Fruit fly (Drosophila melanogaster) whole organism, embryonic: Measurements from ENCODE around the gene CG5334.
A peak's percentile ranks its signal among the peaks of the same experiment; 100 is the strongest.

Experiments
- B-H1 ChIP-seq: fragments of 200-800 bp; sonication (Bioruptor generic); IDR thresholded peaks from 3 replicates; pipeline ENCODE4 v1.3.6; 2022; ENCODE audit warnings: missing biosample characterization, missing genetic modification characterization
- Blimp-1 ChIP-seq: fragments of 200-800 bp; sonication (Bioruptor generic); optimal IDR thresholded peaks from 3 replicates; lab custom pipeline; 2018; ENCODE audit warnings: missing biosample characterization, missing genetic modification characterization, mild to moderate bottlenecking, moderate library complexity, missing genetic modification reagents
- CG1024 ChIP-seq: fragments of 200-800 bp; sonication (Bioruptor generic); IDR thresholded peaks from 2 replicates; pipeline ENCODE4 v1.3.6; 2022; ENCODE audit warnings: missing biosample characterization, missing genetic modification characterization
- CG10267 ChIP-seq: fragments of 200-800 bp; sonication (Bioruptor generic); optimal IDR thresholded peaks from 2 replicates; lab custom pipeline; 2018; ENCODE audit warnings: missing biosample characterization, mild to moderate bottlenecking, missing genetic modification characterization, moderate library complexity
- CG10959 ChIP-seq: fragments of 200-800 bp; sonication (Bioruptor generic); IDR thresholded peaks from 2 replicates; pipeline ENCODE4 v1.3.6; 2022; ENCODE audit warnings: missing biosample characterization, missing genetic modification characterization
- CG11504 ChIP-seq: fragments of 200-800 bp; sonication (Bioruptor generic); optimal IDR thresholded peaks from 3 replicates; lab custom pipeline; 2019; ENCODE audit warnings: missing biosample characterization, mild to moderate bottlenecking, missing genetic modification characterization, moderate library complexity
- CG1233 ChIP-seq: fragments of 200-800 bp; sonication (Bioruptor generic); optimal IDR thresholded peaks from 4 replicates; lab custom pipeline; 2018; ENCODE audit warnings: missing biosample characterization, mild to moderate bottlenecking, missing genetic modification characterization
- CG14014 ChIP-seq: fragments of 200-800 bp; sonication (Bioruptor generic); IDR thresholded peaks from 2 replicates; pipeline ENCODE4 v1.3.6; 2022; ENCODE audit warnings: missing biosample characterization, missing genetic modification characterization
- CG15073 ChIP-seq: fragments of 200-800 bp; sonication (Bioruptor generic); optimal IDR thresholded peaks from 2 replicates; lab custom pipeline; 2016; ENCODE audit warnings: missing biosample characterization, missing genetic modification characterization
- CG1529 ChIP-seq: fragments of 200-800 bp; sonication (Bioruptor generic); optimal IDR thresholded peaks from 3 replicates; lab custom pipeline; 2018; ENCODE audit warnings: missing biosample characterization, missing genetic modification characterization
- CG1603 ChIP-seq: fragments of 200-800 bp; sonication (Bioruptor generic); optimal IDR thresholded peaks from 2 replicates; lab custom pipeline; 2019; ENCODE audit warnings: missing biosample characterization, mild to moderate bottlenecking, missing genetic modification characterization, moderate library complexity
- CG17361 ChIP-seq: fragments of 200-800 bp; sonication (Bioruptor generic); IDR thresholded peaks from 3 replicates; pipeline ENCODE4 v1.3.6; 2022; ENCODE audit warnings: missing biosample characterization, missing genetic modification characterization
- CG2678 ChIP-seq: fragments of 200-800 bp; sonication (Bioruptor generic); optimal IDR thresholded peaks from 3 replicates; lab custom pipeline; 2019; ENCODE audit warnings: missing biosample characterization, mild to moderate bottlenecking, missing genetic modification characterization, moderate library complexity
- CG31441 ChIP-seq: fragments of 200-800 bp; sonication (Bioruptor generic); IDR thresholded peaks from 2 replicates; pipeline ENCODE4 v1.3.6; 2022; ENCODE audit warnings: missing biosample characterization, missing genetic modification characterization
- CG43689 ChIP-seq: fragments of 200-800 bp; sonication (Bioruptor generic); IDR thresholded peaks from 2 replicates; pipeline ENCODE4 v1.3.6; 2022; ENCODE audit warnings: missing biosample characterization, missing genetic modification characterization
- CG5180 ChIP-seq: fragments of 200-800 bp; sonication (Bioruptor generic); optimal IDR thresholded peaks from 3 replicates; lab custom pipeline; 2017; ENCODE audit warnings: missing biosample characterization, missing genetic modification characterization, mild to moderate bottlenecking, moderate library complexity, missing genetic modification reagents
- CG6254 ChIP-seq: fragments of 200-800 bp; sonication (Bioruptor generic); optimal IDR thresholded peaks from 3 replicates; lab custom pipeline; 2017; ENCODE audit warnings: mild to moderate bottlenecking, missing biosample characterization, missing genetic modification reagents, missing genetic modification characterization
- CG7839 ChIP-seq: fragments of 200-800 bp; sonication (Bioruptor generic); optimal IDR thresholded peaks from 3 replicates; lab custom pipeline; 2018; ENCODE audit warnings: missing biosample characterization, mild to moderate bottlenecking, missing genetic modification characterization, moderate library complexity
- CG9876 ChIP-seq: fragments of 200-800 bp; sonication (Bioruptor generic); optimal IDR thresholded peaks from 2 replicates; lab custom pipeline; 2016; ENCODE audit warnings: missing biosample characterization, missing genetic modification characterization
- CG9932 ChIP-seq: fragments of 200-800 bp; sonication (Bioruptor generic); IDR thresholded peaks from 2 replicates; pipeline ENCODE4 v1.3.6; 2022; ENCODE audit warnings: missing biosample characterization, missing genetic modification characterization
- E2f1 ChIP-seq: fragments of 200-800 bp; sonication (Bioruptor generic); IDR thresholded peaks from 2 replicates; pipeline ENCODE4 v1.3.6; 2022; ENCODE audit warnings: missing biosample characterization, missing genetic modification characterization
- Hr78 ChIP-seq, 2 experiments: fragments of 200-800 bp in 1 of 2; fragments of >200 bp in 1 of 2; sonication (Bioruptor generic) in 1 of 2; optimal IDR thresholded peaks; 2 replicates each; lab custom pipeline; 2017 to 2019; ENCODE audit warnings: missing biosample characterization in 2 of 2, missing genetic modification characterization in 2 of 2, mild to moderate bottlenecking in 1 of 2, moderate library complexity in 1 of 2
- Lpt ChIP-seq: fragments of >200 bp; optimal IDR thresholded peaks from 2 replicates; lab custom pipeline; 2018; ENCODE audit warnings: missing biosample characterization, missing genetic modification characterization
- MESR4 ChIP-seq: fragments of 200-800 bp; sonication (Bioruptor generic); optimal IDR thresholded peaks from 2 replicates; lab custom pipeline; 2018; ENCODE audit warnings: missing biosample characterization, mild to moderate bottlenecking, missing genetic modification characterization, moderate library complexity
- Nf-YC ChIP-seq: fragments of 200-800 bp; optimal IDR thresholded peaks from 3 replicates; lab custom pipeline; 2019; ENCODE audit warnings: missing biosample characterization, mild to moderate bottlenecking, missing genetic modification characterization, moderate library complexity
- Sox102F ChIP-seq: fragments of 200-800 bp; sonication (Bioruptor generic); optimal IDR thresholded peaks from 2 replicates; lab custom pipeline; 2018; ENCODE audit warnings: missing biosample characterization, mild to moderate bottlenecking, missing genetic modification characterization, moderate library complexity
- Xrp1 ChIP-seq: fragments of 200-800 bp; sonication (Bioruptor generic); IDR thresholded peaks from 2 replicates; pipeline ENCODE4 v1.3.6; 2022; ENCODE audit warnings: missing biosample characterization, missing genetic modification characterization
- ara ChIP-seq: fragments of 200-800 bp; sonication (Bioruptor generic); IDR thresholded peaks from 2 replicates; pipeline ENCODE4 v1.3.6; 2022; ENCODE audit warnings: missing biosample characterization, missing genetic modification characterization
- bsh ChIP-seq, 2 experiments: fragments of 200-800 bp; sonication (Bioruptor generic); optimal IDR thresholded peaks; 2 replicates each; lab custom pipeline; 2017 to 2018; ENCODE audit warnings: mild to moderate bottlenecking in 2 of 2, missing biosample characterization in 2 of 2, missing genetic modification characterization in 2 of 2, moderate library complexity in 1 of 2
- dan ChIP-seq: fragments of 200-800 bp; sonication (Bioruptor generic); IDR thresholded peaks from 2 replicates; pipeline ENCODE4 v1.3.6; 2022; ENCODE audit warnings: missing biosample characterization, missing genetic modification characterization
- danr ChIP-seq: fragments of 200-800 bp; sonication (Bioruptor generic); IDR thresholded peaks from 2 replicates; pipeline ENCODE4 v1.3.6; 2022; ENCODE audit warnings: missing biosample characterization, missing genetic modification characterization
- dmrt11E ChIP-seq: fragments of 200-800 bp; sonication (Bioruptor generic); optimal IDR thresholded peaks from 3 replicates; lab custom pipeline; 2018; ENCODE audit warnings: missing biosample characterization, mild to moderate bottlenecking, missing genetic modification characterization, moderate library complexity
- dmrt99B ChIP-seq: fragments of 200-800 bp; sonication (Bioruptor generic); optimal IDR thresholded peaks from 2 replicates; lab custom pipeline; 2018; ENCODE audit warnings: missing biosample characterization, mild to moderate bottlenecking, missing genetic modification characterization, moderate library complexity
- eve ChIP-seq, 2 experiments: fragments of >200 bp; optimal IDR thresholded peaks; 2 replicates each; lab custom pipeline; 2017; ENCODE audit warnings: missing biosample characterization in 2 of 2, missing genetic modification characterization in 2 of 2
- exex ChIP-seq: fragments of 200-800 bp; sonication (Bioruptor generic); optimal IDR thresholded peaks from 4 replicates; lab custom pipeline; 2018; ENCODE audit warnings: missing biosample characterization, mild to moderate bottlenecking, missing genetic modification characterization, moderate library complexity
- gem ChIP-seq: fragments of 200-800 bp; sonication (Bioruptor generic); optimal IDR thresholded peaks from 2 replicates; lab custom pipeline; 2019; ENCODE audit warnings: missing biosample characterization, mild to moderate bottlenecking, missing genetic modification characterization, moderate library complexity
- hkb ChIP-seq, 2 experiments: fragments of 200-800 bp in 1 of 2; fragments of >200 bp in 1 of 2; sonication (Bioruptor generic) in 1 of 2; IDR thresholded peaks in 1 of 2; optimal IDR thresholded peaks in 1 of 2; 2 replicates each; pipeline versions ENCODE4 v1.3.6 to Lab custom; 2017 to 2022; ENCODE audit warnings: missing biosample characterization in 1 of 2, missing genetic modification characterization in 1 of 2
- ind ChIP-seq: fragments of 200-800 bp; sonication (Bioruptor generic); optimal IDR thresholded peaks from 3 replicates; lab custom pipeline; 2016; ENCODE audit warnings: missing biosample characterization, missing genetic modification characterization
- lbe ChIP-seq: fragments of 200-800 bp; sonication (Bioruptor generic); optimal IDR thresholded peaks from 2 replicates; lab custom pipeline; 2016; ENCODE audit warnings: missing biosample characterization, mild to moderate bottlenecking, missing genetic modification characterization
- mam ChIP-seq: fragments of 200-800 bp; sonication (Bioruptor generic); optimal IDR thresholded peaks from 3 replicates; lab custom pipeline; 2016; ENCODE audit warnings: missing biosample characterization, missing genetic modification characterization
- pan ChIP-seq, 4 experiments: fragments of >200 bp in 3 of 4; fragments of 200-800 bp in 1 of 4; sonication (Bioruptor generic) in 1 of 4; optimal IDR thresholded peaks in 3 of 4; IDR thresholded peaks in 1 of 4; 2 replicates each; pipeline versions ENCODE4 v1.3.6 to Lab custom; 2017 to 2022; ENCODE audit warnings: missing biosample characterization in 2 of 4, missing genetic modification characterization in 2 of 4, mixed read lengths in 1 of 4
- phol ChIP-seq: fragments of 200-800 bp; sonication (Bioruptor generic); optimal IDR thresholded peaks from 3 replicates; lab custom pipeline; 2018; ENCODE audit warnings: missing biosample characterization, mild to moderate bottlenecking, missing genetic modification characterization, moderate library complexity
- prd ChIP-seq, 3 experiments: fragments of >200 bp in 2 of 3; fragments of 200-800 bp in 1 of 3; sonication (Bioruptor generic) in 1 of 3; optimal IDR thresholded peaks in 2 of 3; IDR thresholded peaks in 1 of 3; 2 replicates in 2 of 3; 3 replicates in 1 of 3; pipeline versions ENCODE4 v1.3.6 to Lab custom; 2017 to 2022; ENCODE audit warnings: missing biosample characterization in 1 of 3, missing genetic modification characterization in 1 of 3
- ranshi ChIP-seq: fragments of 200-800 bp; sonication (Bioruptor generic); IDR thresholded peaks from 2 replicates; pipeline ENCODE4 v1.3.6; 2022; ENCODE audit warnings: missing biosample characterization, missing genetic modification characterization
- row ChIP-seq: fragments of 200-800 bp; sonication (Bioruptor generic); IDR thresholded peaks from 3 replicates; pipeline ENCODE4 v1.3.6; 2022; ENCODE audit warnings: missing biosample characterization, missing genetic modification characterization
- shn ChIP-seq: fragments of 200-800 bp; sonication (Bioruptor generic); optimal IDR thresholded peaks from 3 replicates; lab custom pipeline; 2016; ENCODE audit warnings: missing biosample characterization, missing genetic modification characterization
- sisA ChIP-seq: fragments of 200-800 bp; sonication (Bioruptor generic); IDR thresholded peaks from 2 replicates; pipeline ENCODE4 v1.3.6; 2022; ENCODE audit warnings: missing biosample characterization, missing genetic modification characterization
- wek ChIP-seq: fragments of 200-800 bp; sonication (Bioruptor generic); optimal IDR thresholded peaks from 3 replicates; lab custom pipeline; 2018; ENCODE audit warnings: missing biosample characterization, mild to moderate bottlenecking, missing genetic modification characterization, moderate library complexity
- zfh2 ChIP-seq: fragments of 200-800 bp; sonication (Bioruptor generic); optimal IDR thresholded peaks from 2 replicates; lab custom pipeline; 2016; ENCODE audit warnings: missing biosample characterization, missing genetic modification characterization

CG5334 gene

dm6 chrX:14810433-14810832, 35.3 kb downstream of the CG5334 start:
- TF ChIP-seq Sox102F (peak; percentile 9), CG9876 (GFP tag; lab: Kevin White, UChicago) (no peak), lbe (GFP tag; lab: Kevin White, UChicago) (no peak), danr (GFP tag; lab: Robert Waterston, UW) (no peak), CG5180 (GFP tag; lab: Kevin White, UChicago) (no peak), Hr78 (GFP tag; optimal IDR thresholded peaks at IDR 0.05; lab: Kevin White, UChicago) (peak in 1 of 2 experiments; percentile 19), CG6254 (no peak), exex (tag; lab: Kevin White, UChicago) (no peak), wek (GFP tag; lab: Kevin White, UChicago) (no peak), shn (GFP tag; lab: Kevin White, UChicago) (no peak), CG1024 (GFP tag; lab: Robert Waterston, UW) (no peak), CG10267 (tag; lab: Kevin White, UChicago) (no peak), CG17361 (GFP tag; lab: Robert Waterston, UW) (0 out of 3 replicates have a peak, but pooled peaks have one; percentile 8), bsh (GFP tag; optimal IDR thresholded peaks at IDR 0.05; lab: Kevin White, UChicago) (peak in 1 of 2 experiments; percentile 29), CG1529 (GFP tag; lab: Kevin White, UChicago) (no peak), sisA (no peak), B-H1 (GFP tag; lab: Robert Waterston, UW) (no peak), Blimp-1 (GFP tag; lab: Kevin White, UChicago) (peak; percentile 13), dan (GFP tag; lab: Robert Waterston, UW) (no peak), CG15073 (GFP tag; lab: Kevin White, UChicago) (no peak), dmrt99B (tag; lab: Kevin White, UChicago) (peak; percentile 17), zfh2 (GFP tag; lab: Kevin White, UChicago) (no peak), gem (peak; percentile 45), Lpt (GFP tag; lab: Kevin White, UChicago) (no peak), ara (GFP tag; lab: Robert Waterston, UW) (peak; percentile 16; the same call in 1 of the 2 replicates), phol (tag; lab: Kevin White, UChicago) (peak; percentile 8), CG10959 (GFP tag; lab: Robert Waterston, UW) (no peak), row (peak; percentile 52; the same call in 2 of the 3 replicates), mam (GFP tag; lab: Kevin White, UChicago) (no peak), CG1233 (GFP tag; lab: Kevin White, UChicago) (no peak), eve (GFP tag; optimal IDR thresholded peaks at IDR 0.05; lab: Kevin White, UChicago) (no peak), pan (optimal IDR thresholded peaks at IDR 0.05; lab: Kevin White, UChicago) (no peak), pan (GFP tag; optimal IDR thresholded peaks at IDR 0.05 in 1 of 2, IDR thresholded peaks at IDR 0.05 in 1 of 2) (peak in 1 of 2 experiments; percentile 10), ranshi (GFP tag; lab: Robert Waterston, UW) (no peak; the same call in 1 of the 2 replicates), hkb (optimal IDR thresholded peaks at IDR 0.05; lab: Kevin White, UChicago) (no peak), hkb (GFP tag; IDR thresholded peaks at IDR 0.05; lab: Robert Waterston, UW) (no peak), prd (optimal IDR thresholded peaks at IDR 0.05; lab: Kevin White, UChicago) (no peak), prd (GFP tag; IDR thresholded peaks at IDR 0.05; lab: Robert Waterston, UW) (peak; percentile 51; the same call in 2 of the 3 replicates), CG1603 (tag; lab: Kevin White, UChicago) (no peak), E2f1 (no peak), dmrt11E (tag; lab: Kevin White, UChicago) (peak; percentile 8), CG2678 (peak; percentile 1), CG9932 (GFP tag; lab: Robert Waterston, UW) (no peak), CG43689 (no peak), CG14014 (GFP tag; lab: Robert Waterston, UW) (no peak), MESR4 (GFP tag; lab: Kevin White, UChicago) (no peak), CG11504 (tag; lab: Kevin White, UChicago) (peak; percentile 21), Nf-YC (no peak), ind (GFP tag; lab: Kevin White, UChicago) (no peak), Xrp1 (GFP tag; lab: Robert Waterston, UW) (peak; percentile 14; the same call in 1 of the 2 replicates), CG7839 (tag; lab: Kevin White, UChicago) (peak; percentile 7), CG31441 (GFP tag; lab: Robert Waterston, UW) (no peak)
